Fruit fly (Drosophila melanogaster) whole organism, wandering third instar larva: ENCODE measurements around the gene ds.
A peak's percentile ranks its signal among the peaks of the same experiment; 100 is the strongest.

Experiments
- Abd-B ChIP-seq: fragments of >200 bp; optimal IDR thresholded peaks from 2 replicates; lab custom pipeline; 2017; ENCODE audit warnings: missing biosample characterization, missing genetic modification characterization
- CG32264 ChIP-seq: fragments of 200-800 bp; sonication (Bioruptor generic); optimal IDR thresholded peaks from 2 replicates; lab custom pipeline; 2016; ENCODE audit warnings: missing biosample characterization, missing genetic modification characterization
- CG9705 ChIP-seq: fragments of 200-800 bp; sonication (Bioruptor generic); optimal IDR thresholded peaks from 2 replicates; lab custom pipeline; 2018; ENCODE audit warnings: missing biosample characterization, mild to moderate bottlenecking, missing genetic modification characterization
- CrebA ChIP-seq: fragments of 200-800 bp; sonication (Bioruptor generic); optimal IDR thresholded peaks from 2 replicates; lab custom pipeline; 2016; ENCODE audit warnings: missing biosample characterization, mild to moderate bottlenecking, missing genetic modification characterization, borderline replicate concordance
- Dfd ChIP-seq: fragments of >200 bp; optimal IDR thresholded peaks from 2 replicates; lab custom pipeline; 2017; ENCODE audit warnings: missing biosample characterization, missing genetic modification characterization
- Dif ChIP-seq: fragments of 200-275, 200-300 bp; sonication (Bioruptor generic); optimal IDR thresholded peaks from 2 replicates; lab custom pipeline; 2018; ENCODE audit warnings: missing biosample characterization, missing genetic modification characterization; ENCODE audit not compliant: partially characterized antibody
- GATAd ChIP-seq: sonication (Bioruptor generic); optimal IDR thresholded peaks from 2 replicates; lab custom pipeline; 2016; ENCODE audit warnings: missing biosample characterization, missing genetic modification characterization
- HLH106 ChIP-seq: fragments of 200-800 bp; optimal IDR thresholded peaks from 3 replicates; lab custom pipeline; 2019; ENCODE audit warnings: missing biosample characterization, mild to moderate bottlenecking, missing genetic modification characterization, moderate library complexity
- Hnf4 ChIP-seq: fragments of 200-800 bp; sonication (Bioruptor generic); optimal IDR thresholded peaks from 2 replicates; lab custom pipeline; 2016; ENCODE audit warnings: missing biosample characterization, mild to moderate bottlenecking, missing genetic modification characterization
- Hr78 ChIP-seq: fragments of >200 bp; optimal IDR thresholded peaks from 2 replicates; lab custom pipeline; 2017; ENCODE audit warnings: missing biosample characterization, missing genetic modification characterization
- Hr83 ChIP-seq: fragments of 200-300 bp; sonication (Bioruptor generic); optimal IDR thresholded peaks from 2 replicates; lab custom pipeline; 2016; ENCODE audit warnings: missing biosample characterization, mild to moderate bottlenecking, missing genetic modification characterization, moderate library complexity; ENCODE audit not compliant: poor library complexity, severe bottlenecking
- Jra ChIP-seq: sonication (Bioruptor generic); optimal IDR thresholded peaks from 2 replicates; lab custom pipeline; 2016; ENCODE audit warnings: missing biosample characterization, missing genetic modification characterization
- Mio ChIP-seq: sonication (Bioruptor generic); optimal IDR thresholded peaks from 2 replicates; lab custom pipeline; 2016; ENCODE audit warnings: missing biosample characterization, missing genetic modification characterization
- N ChIP-seq: fragments of >200 bp; optimal IDR thresholded peaks from 2 replicates; lab custom pipeline; 2018; ENCODE audit warnings: missing biosample characterization, missing external identifiers, missing genetic modification characterization
- OdsH ChIP-seq: fragments of 200-800 bp; sonication (Bioruptor generic); optimal IDR thresholded peaks from 2 replicates; lab custom pipeline; 2016; ENCODE audit warnings: missing biosample characterization, mild to moderate bottlenecking, missing genetic modification characterization
- Vsx2 ChIP-seq: fragments of 200-300, 225-300 bp; sonication (Bioruptor generic); optimal IDR thresholded peaks from 2 replicates; lab custom pipeline; 2018; ENCODE audit warnings: missing biosample characterization, missing genetic modification characterization; ENCODE audit not compliant: partially characterized antibody
- br ChIP-seq: fragments of 200-800 bp; sonication (Bioruptor generic); optimal IDR thresholded peaks from 2 replicates; lab custom pipeline; 2016; ENCODE audit warnings: missing biosample characterization, missing genetic modification characterization
- brk ChIP-seq: fragments of 200-800 bp; sonication (Bioruptor generic); optimal IDR thresholded peaks from 2 replicates; lab custom pipeline; 2016; ENCODE audit warnings: missing biosample characterization, mild to moderate bottlenecking, missing genetic modification characterization
- dl ChIP-seq, 2 experiments: fragments of 175-275, 200-275 bp in 1 of 2; fragments of 200-275 bp in 1 of 2; sonication (Bioruptor generic); optimal IDR thresholded peaks; lab custom pipeline; 2018; ENCODE audit warnings: mild to moderate bottlenecking in 2 of 2, missing biosample characterization in 2 of 2, missing genetic modification characterization in 2 of 2, moderate library complexity in 2 of 2; ENCODE audit not compliant: partially characterized antibody in 2 of 2, insufficient read depth in 1 of 2
- dmrt93B ChIP-seq: fragments of 200-800 bp; sonication (Bioruptor generic); optimal IDR thresholded peaks from 2 replicates; lab custom pipeline; 2018; ENCODE audit warnings: missing biosample characterization, mild to moderate bottlenecking, missing genetic modification characterization
- ey ChIP-seq: fragments of 200-800 bp; sonication (Bioruptor generic); optimal IDR thresholded peaks from 2 replicates; lab custom pipeline; 2016; ENCODE audit warnings: missing biosample characterization, missing genetic modification characterization
- foxo ChIP-seq, 2 experiments: fragments of 200-800 bp; sonication (Bioruptor generic); optimal IDR thresholded peaks; 2 replicates in 1 of 2; 3 replicates in 1 of 2; lab custom pipeline; 2016 to 2017; ENCODE audit warnings: missing biosample characterization in 2 of 2, missing genetic modification characterization in 2 of 2
- fru ChIP-seq: fragments of 200-800 bp; sonication (Bioruptor generic); optimal IDR thresholded peaks from 3 replicates; lab custom pipeline; 2016; ENCODE audit warnings: missing biosample characterization, mild to moderate bottlenecking, missing genetic modification characterization
- jim ChIP-seq: fragments of 175-275, 200-325 bp; sonication (Bioruptor generic); optimal IDR thresholded peaks from 2 replicates; lab custom pipeline; 2016; ENCODE audit warnings: missing biosample characterization, mild to moderate bottlenecking, missing genetic modification characterization
- pan ChIP-seq: fragments of >200 bp; optimal IDR thresholded peaks from 2 replicates; lab custom pipeline; 2017
- psq ChIP-seq: fragments of 200-800 bp; sonication (Bioruptor generic); optimal IDR thresholded peaks from 3 replicates; lab custom pipeline; 2017; ENCODE audit warnings: missing biosample characterization, mild to moderate bottlenecking, missing genetic modification characterization, moderate library complexity
- rgr ChIP-seq: fragments of 200-800 bp; sonication (Bioruptor generic); optimal IDR thresholded peaks from 3 replicates; lab custom pipeline; 2016; ENCODE audit warnings: missing biosample characterization, mild to moderate bottlenecking, missing genetic modification characterization
- sage ChIP-seq: fragments of 200-800 bp; sonication (Bioruptor generic); optimal IDR thresholded peaks from 2 replicates; lab custom pipeline; 2016; ENCODE audit warnings: missing biosample characterization, mild to moderate bottlenecking, missing genetic modification characterization
- tai ChIP-seq: sonication (Bioruptor generic); optimal IDR thresholded peaks from 2 replicates; lab custom pipeline; 2016; ENCODE audit warnings: missing biosample characterization, missing genetic modification characterization
- usp ChIP-seq: fragments of >200 bp; optimal IDR thresholded peaks from 2 replicates; lab custom pipeline; 2017; ENCODE audit warnings: missing biosample characterization, missing genetic modification characterization
- woc ChIP-seq: sonication (Bioruptor generic); optimal IDR thresholded peaks from 2 replicates; lab custom pipeline; 2016; ENCODE audit warnings: missing biosample characterization, mild to moderate bottlenecking, missing genetic modification characterization

Gene ds

dm6 chr2L:715489-715849, 686 bp upstream of the ds start (continued):
- TF ChIP-seq Jra: peak; percentile 83
- peak; percentile 96 for TF ChIP-seq psq (GFP tag; lab: Kevin White, UChicago)
- peak; percentile 95 for TF ChIP-seq HLH106 (tag; lab: Kevin White, UChicago)
- peak; percentile 95 for TF ChIP-seq Hnf4 (GFP tag; lab: Kevin White, UChicago)
- TF ChIP-seq jim (GFP tag; lab: Kevin White, UChicago): no peak
- TF ChIP-seq pan: no peak
- peak; percentile 77 for TF ChIP-seq CG9705 (GFP tag; lab: Kevin White, UChicago)
- peak; percentile 90 for TF ChIP-seq brk (GFP tag; lab: Kevin White, UChicago)
- no peak for TF ChIP-seq GATAd
- TF ChIP-seq Dfd: no peak
- TF ChIP-seq tai (GFP tag; lab: Kevin White, UChicago): peak; percentile 85
- TF ChIP-seq sage (GFP tag; lab: Kevin White, UChicago): peak; percentile 90
- no peak for TF ChIP-seq Hr78

- TF ChIP-seq dl (GFP tag; optimal IDR thresholded peaks at IDR 0.05; lab: Kevin White, UChicago; ENCODE audit: insufficient read depth in 1 of 2, partially characterized antibody in 2 of 2): no peak
- TF ChIP-seq rgr (GFP tag; lab: Kevin White, UChicago): no peak
- no peak for TF ChIP-seq CG9705 (GFP tag; lab: Kevin White, UChicago)
- TF ChIP-seq brk (GFP tag; lab: Kevin White, UChicago): no peak
- TF ChIP-seq N (GFP tag; lab: Kevin White, UChicago): no peak
- no peak for TF ChIP-seq Hnf4 (GFP tag; lab: Kevin White, UChicago)
- TF ChIP-seq dmrt93B: no peak
- TF ChIP-seq Vsx2 (GFP tag; lab: Kevin White, UChicago): no peak
Measured at dm6 chr2L:713232-713631, 1.6 kb downstream of the ds start.

- no peak for TF ChIP-seq OdsH (GFP tag; lab: Kevin White, UChicago)
Measured at dm6 chr2L:712281-712680, 2.5 kb downstream of the ds start.

- TF ChIP-seq Abd-B (GFP tag; lab: Kevin White, UChicago) (no peak), woc (GFP tag; lab: Kevin White, UChicago) (no peak), CrebA (GFP tag; lab: Kevin White, UChicago) (no peak), rgr (GFP tag; lab: Kevin White, UChicago) (no peak), OdsH (GFP tag; lab: Kevin White, UChicago) (no peak), brk (GFP tag; lab: Kevin White, UChicago) (no peak), CG32264 (GFP tag; lab: Kevin White, UChicago) (no peak), foxo (GFP tag; optimal IDR thresholded peaks at IDR 0.05; lab: Kevin White, UChicago) (no peak), tai (GFP tag; lab: Kevin White, UChicago) (no peak), fru (GFP tag; lab: Kevin White, UChicago) (no peak), Dfd (no peak), ey (GFP tag; lab: Kevin White, UChicago) (no peak), br (GFP tag; lab: Kevin White, UChicago) (no peak), usp (GFP tag; lab: Kevin White, UChicago) (no peak), Hr78 (no peak), Hr83 (GFP tag; lab: Kevin White, UChicago) (no peak), Jra (no peak), Mio (GFP tag; lab: Kevin White, UChicago) (no peak), sage (GFP tag; lab: Kevin White, UChicago) (no peak), dl (GFP tag; optimal IDR thresholded peaks at IDR 0.05; lab: Kevin White, UChicago; ENCODE audit: insufficient read depth in 1 of 2, partially characterized antibody in 2 of 2) (no peak)
Measured at dm6 chr2L:705216-705615, 9.6 kb downstream of the ds start.

- TF ChIP-seq tai (GFP tag; lab: Kevin White, UChicago) (no peak), ey (GFP tag; lab: Kevin White, UChicago) (no peak), Hr83 (GFP tag; lab: Kevin White, UChicago) (no peak), Vsx2 (GFP tag; lab: Kevin White, UChicago) (peak; percentile 43), br (GFP tag; lab: Kevin White, UChicago) (no peak), dl (GFP tag; optimal IDR thresholded peaks at IDR 0.05; lab: Kevin White, UChicago; ENCODE audit: insufficient read depth in 1 of 2, partially characterized antibody in 2 of 2) (peak in 1 of 2 experiments; percentile 21), Dif (GFP tag; lab: Kevin White, UChicago) (peak; percentile 22)
- TF ChIP-seq, all 38 proteins: peak for 3
Measured at dm6 chr2L:701868-702327, 12.9 kb downstream of the ds start.
